1 fruit fly cellular context compared by ENCODE assay signal in genomic region chr3L:11587720-11588580, dm6.
TF ChIP-seq lines count a peak whose summit lies in the region.

Gene rt (minus strand): TSS chr3L:11587770.

TF ChIP-seq in whole organism, embryonic, 481 proteins besides CTCF, POLR2A, EP300 and RAD21 (continued from another document):
- TF ChIP-seq gce (GFP tag; IDR thresholded peaks at IDR 0.05; lab: Robert Waterston, UW) (no peak), dmrt11E (tag; optimal IDR thresholded peaks at IDR 0.05; lab: Kevin White, UChicago) (peak; percentile 83), cwo (GFP tag; optimal IDR thresholded peaks at IDR 0.05; lab: Kevin White, UChicago) (peak; percentile 1), CG17359 (tag; optimal IDR thresholded peaks at IDR 0.05; lab: Kevin White, UChicago) (peak; percentile 31), CG2875 (GFP tag; optimal IDR thresholded peaks at IDR 0.05; lab: Kevin White, UChicago) (peak; percentile 38), CG1602 (GFP tag; optimal IDR thresholded peaks at IDR 0.05; lab: Kevin White, UChicago) (peak; percentile 38), ems (GFP tag; optimal IDR thresholded peaks at IDR 0.05; lab: Kevin White, UChicago) (peak; percentile 27), ci (GFP tag; IDR thresholded peaks at IDR 0.05; lab: Robert Waterston, UW) (no peak), YL-1 (GFP tag; optimal IDR thresholded peaks at IDR 0.05; lab: Kevin White, UChicago) (no peak), grn (GFP tag; optimal IDR thresholded peaks at IDR 0.05; lab: Kevin White, UChicago) (no peak), ac (GFP tag; optimal IDR thresholded peaks at IDR 0.05; lab: Kevin White, UChicago) (no peak), CG12744 (GFP tag; optimal IDR thresholded peaks at IDR 0.05; lab: Kevin White, UChicago) (no peak), CG11398 (GFP tag; optimal IDR thresholded peaks at IDR 0.05; lab: Kevin White, UChicago) (no peak), Hey (tag; optimal IDR thresholded peaks at IDR 0.05; lab: Kevin White, UChicago) (no peak), HLH4C (GFP tag; IDR thresholded peaks at IDR 0.05; lab: Robert Waterston, UW; ENCODE audit: partially characterized antibody) (peak; percentile 38; the same call in 1 of the 3 replicates), CG4404 (GFP tag; IDR thresholded peaks at IDR 0.05; lab: Robert Waterston, UW) (peak; percentile 44), Dp (GFP tag; optimal IDR thresholded peaks at IDR 0.05; lab: Kevin White, UChicago) (no peak), ERR (GFP tag; optimal IDR thresholded peaks at IDR 0.05; lab: Kevin White, UChicago) (no peak), CG18476 (GFP tag; optimal IDR thresholded peaks at IDR 0.05; lab: Kevin White, UChicago) (peak; percentile 36), Kr (GFP tag; optimal IDR thresholded peaks at IDR 0.05; lab: Kevin White, UChicago) (no peak), Fer1 (GFP tag; optimal IDR thresholded peaks at IDR 0.05; lab: Kevin White, UChicago) (peak; percentile 40), CG2129 (GFP tag; IDR thresholded peaks at IDR 0.05; lab: Robert Waterston, UW; ENCODE audit: partially characterized antibody) (no peak), bbx (GFP tag; IDR thresholded peaks at IDR 0.05; lab: Robert Waterston, UW; ENCODE audit: partially characterized antibody) (no peak), CG16779 (GFP tag; IDR thresholded peaks at IDR 0.05; lab: Robert Waterston, UW) (no peak), oc (tag; optimal IDR thresholded peaks at IDR 0.05; lab: Kevin White, UChicago) (no peak)
